Worm (Caenorhabditis elegans) whole organism, early embryonic: Measurements from ENCODE around the gene faah-1.

Experiments used
- F13C5.2 ChIP-seq: sonication (generic microtip); optimal IDR thresholded peaks from 2 replicates; lab custom pipeline; 2017; ENCODE audit warnings: mild to moderate bottlenecking, missing genetic modification characterization, inconsistent platforms, missing compliant biosample characterization
- aly-1 ChIP-seq: sonication (generic microtip); optimal IDR thresholded peaks from 2 replicates; lab custom pipeline; 2016; ENCODE audit warnings: missing genetic modification characterization, missing compliant biosample characterization
- ets-7 ChIP-seq: sonication (generic microtip); optimal IDR thresholded peaks from 2 replicates; lab custom pipeline; 2016; ENCODE audit warnings: missing genotype, missing genetic modification characterization, missing compliant biosample characterization
- flt-1 ChIP-seq: fragments of 200-800 bp; sonication (Bioruptor generic); IDR thresholded peaks from 2 replicates; pipeline ENCODE4 v1.3.6; 2022; ENCODE audit warnings: missing genetic modification characterization, missing compliant biosample characterization

DNA sequence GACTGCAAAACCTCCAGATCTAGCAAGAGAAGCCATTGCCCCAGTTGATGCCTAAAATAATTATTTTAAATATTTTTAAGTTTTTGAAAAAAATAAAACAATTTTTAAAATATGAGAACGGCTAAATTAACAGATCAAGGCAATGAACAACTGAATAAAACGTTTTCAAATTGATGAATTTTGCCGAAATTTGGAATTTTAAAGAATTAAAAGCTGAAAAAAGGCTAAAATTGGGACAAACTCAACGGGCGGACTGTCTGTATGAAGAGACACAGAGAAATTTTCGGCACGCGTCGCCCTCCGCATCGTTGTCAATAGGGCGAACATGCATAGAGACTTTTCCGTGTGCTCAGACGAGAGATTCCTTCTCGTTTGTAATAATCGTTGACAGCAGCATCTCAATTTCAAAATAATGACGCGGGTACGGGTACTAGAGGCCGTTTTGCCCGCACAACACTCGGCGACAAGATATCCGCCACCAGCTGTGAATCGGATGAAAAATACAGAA lies 23.1 kb upstream of the faah-1 start, which contains the start of the genes isp-1 and islo-1:
- TF ChIP-seq F13C5.2 (tag; lab: Kevin White, UChicago) = peak; percentile 55
- TF ChIP-seq aly-1 = no peak
- no peak for TF ChIP-seq flt-1 (GFP tag; lab: Robert Waterston, UW)
- no peak for TF ChIP-seq ets-7 (tag; lab: Kevin White, UChicago)
